Fruit fly (Drosophila melanogaster): ENCODE data around the gene mei-38.

dm6 chrX:1507751-1508150 is 30.9 kb downstream of the mei-38 start, which contains the start of gene Nmdar2:
- TF ChIP-seq Mio (GFP tag; optimal IDR thresholded peaks at IDR 0.05): no peak
- no peak for TF ChIP-seq jim (GFP tag; optimal IDR thresholded peaks at IDR 0.05)
- TF ChIP-seq brk (GFP tag; optimal IDR thresholded peaks at IDR 0.05): no peak
